Fruit fly (Drosophila melanogaster) whole organism, embryonic: ENCODE measurements around the gene bab2.

ENCODE experiments used
- CG11093 ChIP-seq: fragments of 200-800 bp; sonication (Bioruptor generic); IDR thresholded peaks from 3 replicates; pipeline ENCODE4 v1.3.6; 2022; ENCODE audit warnings: missing biosample characterization, missing genetic modification characterization
- CG14965 ChIP-seq: fragments of 200-800 bp; sonication (Bioruptor generic); optimal IDR thresholded peaks from 2 replicates; lab custom pipeline; 2016; ENCODE audit warnings: missing biosample characterization, missing genetic modification characterization, borderline replicate concordance
- CG1603 ChIP-seq: fragments of 200-800 bp; sonication (Bioruptor generic); optimal IDR thresholded peaks from 2 replicates; lab custom pipeline; 2019; ENCODE audit warnings: missing biosample characterization, mild to moderate bottlenecking, missing genetic modification characterization, moderate library complexity
- Neu2 ChIP-seq: fragments of 200-800 bp; sonication (Bioruptor generic); optimal IDR thresholded peaks from 3 replicates; lab custom pipeline; 2016; ENCODE audit warnings: missing biosample characterization, missing genetic modification characterization, borderline replicate concordance
- Sox102F ChIP-seq: fragments of 200-800 bp; sonication (Bioruptor generic); optimal IDR thresholded peaks from 2 replicates; lab custom pipeline; 2018; ENCODE audit warnings: missing biosample characterization, mild to moderate bottlenecking, missing genetic modification characterization, moderate library complexity
- eyg ChIP-seq: fragments of 200-800 bp; sonication (Bioruptor generic); optimal IDR thresholded peaks from 3 replicates; lab custom pipeline; 2016; ENCODE audit warnings: missing biosample characterization, missing genetic modification characterization
- jigr1 ChIP-seq: fragments of 200-800 bp; sonication (Bioruptor generic); IDR thresholded peaks from 3 replicates; pipeline ENCODE4 v1.3.6; 2022; ENCODE audit warnings: missing biosample characterization, missing genetic modification characterization
- lmd ChIP-seq: fragments of 200-800 bp; sonication (Bioruptor generic); IDR thresholded peaks from 2 replicates; pipeline ENCODE4 v1.3.6; 2022; ENCODE audit warnings: missing biosample characterization, missing genetic modification characterization
- sens-2 ChIP-seq: fragments of 200-800 bp; sonication (Bioruptor generic); IDR thresholded peaks from 2 replicates; pipeline ENCODE4 v1.3.6; 2022; ENCODE audit warnings: missing biosample characterization, missing genetic modification characterization
- tll ChIP-seq, 2 experiments: fragments of 200-800 bp in 1 of 2; fragments of >200 bp in 1 of 2; sonication (Bioruptor generic) in 1 of 2; optimal IDR thresholded peaks; 2 replicates each; lab custom pipeline; 2017 to 2019; ENCODE audit warnings: missing biosample characterization in 2 of 2, missing genetic modification characterization in 2 of 2, mild to moderate bottlenecking in 1 of 2, moderate library complexity in 1 of 2
- trem ChIP-seq: fragments of 200-800 bp; optimal IDR thresholded peaks from 3 replicates; lab custom pipeline; 2019; ENCODE audit warnings: missing biosample characterization, mild to moderate bottlenecking, missing genetic modification characterization, moderate library complexity
- trh ChIP-seq: fragments of 200-800 bp; sonication (Bioruptor generic); optimal IDR thresholded peaks from 2 replicates; lab custom pipeline; 2016; ENCODE audit warnings: missing biosample characterization, missing genetic modification characterization
- ttk ChIP-seq: fragments of 200-800 bp; sonication (Bioruptor generic); IDR thresholded peaks from 2 replicates; pipeline ENCODE4 v2.1.2; 2022; ENCODE audit warnings: missing biosample characterization, missing genetic modification characterization
- zen2 ChIP-seq: fragments of 200-800 bp; sonication (Bioruptor generic); IDR thresholded peaks from 3 replicates; pipeline ENCODE4 v1.3.6; 2022; ENCODE audit warnings: missing biosample characterization, missing genetic modification characterization; ENCODE audit not compliant: partially characterized antibody

dm6 chr3L:1149230-1149629 is 27.8 kb downstream of the bab2 start:
- TF ChIP-seq CG14965 (GFP tag; lab: Kevin White, UChicago) (no peak), jigr1 (GFP tag; lab: Robert Waterston, UW) (no peak), Neu2 (GFP tag; lab: Kevin White, UChicago) (no peak), trem (tag; lab: Kevin White, UChicago) (no peak), Sox102F (GFP tag; lab: Kevin White, UChicago) (peak; percentile 16), tll (GFP tag; optimal IDR thresholded peaks at IDR 0.05; lab: Kevin White, UChicago) (no peak), ttk (GFP tag; lab: Robert Waterston, UW) (no peak), lmd (no peak), CG11093 (GFP tag; lab: Robert Waterston, UW) (no peak), zen2 (GFP tag; lab: Robert Waterston, UW) (no peak), CG1603 (tag; lab: Kevin White, UChicago) (peak; percentile 45), sens-2 (no peak), trh (GFP tag; lab: Kevin White, UChicago) (no peak), eyg (GFP tag; lab: Kevin White, UChicago) (no peak)
